Fruit fly (Drosophila melanogaster) whole organism, embryonic: Measurements from ENCODE around the gene eIF2alpha.

Experiments
- CG13296 ChIP-seq: fragments of 200-800 bp; sonication (Bioruptor generic); optimal IDR thresholded peaks from 3 replicates; lab custom pipeline; 2018; ENCODE audit warnings: missing biosample characterization, mild to moderate bottlenecking, missing genetic modification characterization
- Hr78 ChIP-seq, 2 experiments: fragments of 200-800 bp in 1 of 2; fragments of >200 bp in 1 of 2; sonication (Bioruptor generic) in 1 of 2; optimal IDR thresholded peaks; 2 replicates each; lab custom pipeline; 2017 to 2019; ENCODE audit warnings: missing biosample characterization in 2 of 2, missing genetic modification characterization in 2 of 2, mild to moderate bottlenecking in 1 of 2, moderate library complexity in 1 of 2
- bcd ChIP-seq: fragments of 200-800 bp; sonication (Bioruptor generic); optimal IDR thresholded peaks from 2 replicates; lab custom pipeline; 2017; ENCODE audit warnings: missing biosample characterization, mild to moderate bottlenecking, missing genetic modification characterization
- pan ChIP-seq, 4 experiments: fragments of >200 bp in 3 of 4; fragments of 200-800 bp in 1 of 4; sonication (Bioruptor generic) in 1 of 4; optimal IDR thresholded peaks in 3 of 4; IDR thresholded peaks in 1 of 4; 2 replicates each; pipeline versions ENCODE4 v1.3.6 to Lab custom; 2017 to 2022; ENCODE audit warnings: missing biosample characterization in 2 of 4, missing genetic modification characterization in 2 of 4, mixed read lengths in 1 of 4
- sisA ChIP-seq: fragments of 200-800 bp; sonication (Bioruptor generic); IDR thresholded peaks from 2 replicates; pipeline ENCODE4 v1.3.6; 2022; ENCODE audit warnings: missing biosample characterization, missing genetic modification characterization

dm6 chrX:16414451-16415368, 32.1 kb downstream of the eIF2alpha start, which contains the start of gene Traf-like:
- no peak for TF ChIP-seq pan (optimal IDR thresholded peaks at IDR 0.05; lab: Kevin White, UChicago)
- no peak for TF ChIP-seq pan (GFP tag; optimal IDR thresholded peaks at IDR 0.05 in 1 of 2, IDR thresholded peaks at IDR 0.05 in 1 of 2)
- no peak for TF ChIP-seq bcd (GFP tag; lab: Kevin White, UChicago)
- TF ChIP-seq Hr78 (GFP tag; optimal IDR thresholded peaks at IDR 0.05; lab: Kevin White, UChicago), result no peak
- no peak; the same call in 1 of the 2 replicates for TF ChIP-seq sisA
- no peak for TF ChIP-seq CG13296
